Fruit fly (Drosophila melanogaster): ENCODE results near the gene XNP.

Gene XNP

dm6 chr3R:25489685-25490084 is 7.1 kb upstream of the XNP start (continued):
- TF ChIP-seq D19B (GFP tag; optimal IDR thresholded peaks at IDR 0.05) (no peak), Hr39 (optimal IDR thresholded peaks at IDR 0.05) (no peak), maf-S (GFP tag; optimal IDR thresholded peaks at IDR 0.05) (no peak), peb (GFP tag; IDR thresholded peaks at IDR 0.05) (no peak), caup (GFP tag; optimal IDR thresholded peaks at IDR 0.05; ENCODE audit: severe bottlenecking) (no peak), zfh2 (GFP tag; optimal IDR thresholded peaks at IDR 0.05) (no peak), YL-1 (GFP tag; optimal IDR thresholded peaks at IDR 0.05) (no peak), CG17359 (tag; optimal IDR thresholded peaks at IDR 0.05) (no peak), Mes4 (GFP tag; optimal IDR thresholded peaks at IDR 0.05) (no peak), CG4854 (GFP tag; optimal IDR thresholded peaks at IDR 0.05) (no peak), CG8089 (GFP tag; optimal IDR thresholded peaks at IDR 0.05) (no peak), HLH54F (GFP tag; optimal IDR thresholded peaks at IDR 0.05) (no peak), CG8359 (GFP tag; optimal IDR thresholded peaks at IDR 0.05; ENCODE audit: borderline replicate concordance) (no peak), CG9817 (tag; optimal IDR thresholded peaks at IDR 0.05) (no peak), az2 (GFP tag; optimal IDR thresholded peaks at IDR 0.05) (no peak), Sox100B (GFP tag; optimal IDR thresholded peaks at IDR 0.05) (no peak), BEAF-32 (GFP tag; optimal IDR thresholded peaks at IDR 0.05) (peak; percentile 72), CG8281 (tag; optimal IDR thresholded peaks at IDR 0.05) (no peak), CG3995 (GFP tag; optimal IDR thresholded peaks at IDR 0.05) (no peak), mam (GFP tag; optimal IDR thresholded peaks at IDR 0.05) (peak; percentile 19), crc (GFP tag; optimal IDR thresholded peaks at IDR 0.05) (no peak), CG4424 (GFP tag; optimal IDR thresholded peaks at IDR 0.05) (no peak), Pdp1 (GFP tag; optimal IDR thresholded peaks at IDR 0.05) (no peak), CG18011 (GFP tag; optimal IDR thresholded peaks at IDR 0.05) (no peak), knrl (GFP tag; IDR thresholded peaks at IDR 0.05; ENCODE audit: partially characterized antibody) (peak; percentile 73; the same call in 2 of the 3 replicates), kni (GFP tag; optimal IDR thresholded peaks at IDR 0.05) (no peak), CG15696 (tag; optimal IDR thresholded peaks at IDR 0.05) (no peak), tx (GFP tag; optimal IDR thresholded peaks at IDR 0.05) (no peak), CG10462 (GFP tag; optimal IDR thresholded peaks at IDR 0.05) (no peak), Side (GFP tag; optimal IDR thresholded peaks at IDR 0.05) (peak; percentile 4), tna (GFP tag; IDR thresholded peaks at IDR 0.05; ENCODE audit: partially characterized antibody) (peak; percentile 52; the same call in 1 of the 2 replicates), sisA (GFP tag; IDR thresholded peaks at IDR 0.05) (0 out of 2 replicates have a peak, but pooled peaks have one; percentile 18), CG11504 (tag; optimal IDR thresholded peaks at IDR 0.05) (no peak), CG10321 (GFP tag; IDR thresholded peaks at IDR 0.05) (no peak), CG12659 (GFP tag; optimal IDR thresholded peaks at IDR 0.05) (no peak), Myb (GFP tag; optimal IDR thresholded peaks at IDR 0.05) (no peak), Med (GFP tag) (peak; percentile 64), gce (GFP tag; IDR thresholded peaks at IDR 0.05) (no peak), CG10654 (GFP tag; optimal IDR thresholded peaks at IDR 0.05) (no peak), Dip3 (GFP tag; optimal IDR thresholded peaks at IDR 0.05) (no peak), pita (GFP tag; optimal IDR thresholded peaks at IDR 0.05) (no peak), Antp (GFP tag; optimal IDR thresholded peaks at IDR 0.05) (no peak), CG32532 (GFP tag; IDR thresholded peaks at IDR 0.05) (peak; percentile 42; the same call in 1 of the 2 replicates), oc (tag; optimal IDR thresholded peaks at IDR 0.05) (no peak), ab (GFP tag; optimal IDR thresholded peaks at IDR 0.05) (no peak), ato (GFP tag; IDR thresholded peaks at IDR 0.05; ENCODE audit: partially characterized antibody) (0 out of 2 replicates have a peak, but pooled peaks have one; percentile 37), nerfin-1 (tag; optimal IDR thresholded peaks at IDR 0.05) (no peak), unc-4 (GFP tag; IDR thresholded peaks at IDR 0.05; ENCODE audit: partially characterized antibody) (peak; percentile 51), inv (GFP tag; IDR thresholded peaks at IDR 0.05; ENCODE audit: partially characterized antibody) (peak; percentile 55), Fer1 (GFP tag; optimal IDR thresholded peaks at IDR 0.05) (no peak), Jarid2 (GFP tag; optimal IDR thresholded peaks at IDR 0.05) (no peak)

Data from whole organism, embryonic.